Worm (Caenorhabditis elegans) whole organism, L2 larva: Measurements from ENCODE around the gene W05E10.2.

ENCODE experiments used
- C34F6.9 ChIP-seq: fragments of 150-350 bp; optimal IDR thresholded peaks from 2 replicates; lab custom pipeline; 2014; ENCODE audit warnings: missing biosample characterization, missing genetic modification characterization
- R02D3.7 ChIP-seq: fragments of 150-350 bp; optimal IDR thresholded peaks from 2 replicates; lab custom pipeline; 2014; ENCODE audit warnings: missing biosample characterization, missing genetic modification characterization
- ZK546.5 ChIP-seq: sonication (generic microtip); optimal IDR thresholded peaks from 2 replicates; lab custom pipeline; 2017; ENCODE audit warnings: missing biosample characterization, missing genetic modification characterization
- alr-1 ChIP-seq: fragments of 150-350 bp; optimal IDR thresholded peaks from 2 replicates; lab custom pipeline; 2014; ENCODE audit warnings: missing biosample characterization, missing genetic modification characterization
- aly-2 ChIP-seq: fragments of 150-350 bp; optimal IDR thresholded peaks from 2 replicates; lab custom pipeline; 2014; ENCODE audit warnings: missing biosample characterization, missing genetic modification characterization
- egl-27 ChIP-seq: sonication (generic microtip); optimal IDR thresholded peaks from 3 replicates; lab custom pipeline; 2017; ENCODE audit warnings: missing biosample characterization, missing genetic modification reagents, missing genetic modification characterization
- elt-1 ChIP-seq: fragments of 150-350 bp; optimal IDR thresholded peaks from 2 replicates; lab custom pipeline; 2014; ENCODE audit warnings: missing biosample characterization, missing genetic modification characterization
- fos-1 ChIP-seq: fragments of 150-350 bp; optimal IDR thresholded peaks from 2 replicates; lab custom pipeline; 2014; ENCODE audit warnings: missing biosample characterization, missing genetic modification characterization
- lin-13 ChIP-seq: fragments of 150-350 bp; optimal IDR thresholded peaks from 2 replicates; lab custom pipeline; 2014; ENCODE audit warnings: missing biosample characterization, missing genetic modification reagents, missing genetic modification characterization
- lin-39 ChIP-seq: fragments of 150-350 bp; optimal IDR thresholded peaks from 2 replicates; lab custom pipeline; 2014; ENCODE audit warnings: missing biosample characterization, missing genetic modification reagents, missing genetic modification characterization
- lsy-2 ChIP-seq, 2 experiments: fragments of 150-350 bp in 1 of 2; sonication (generic microtip) in 1 of 2; optimal IDR thresholded peaks; 2 replicates each; lab custom pipeline; 2014 to 2017; ENCODE audit warnings: missing biosample characterization in 2 of 2, missing genetic modification characterization in 2 of 2
- mbf-1 ChIP-seq: sonication (generic microtip); optimal IDR thresholded peaks from 2 replicates; lab custom pipeline; 2017; ENCODE audit warnings: missing biosample characterization, missing genetic modification characterization
- nhr-11 ChIP-seq: fragments of 150-350 bp; optimal IDR thresholded peaks from 2 replicates; lab custom pipeline; 2014; ENCODE audit warnings: missing biosample characterization, missing genetic modification characterization
- nhr-129 ChIP-seq: fragments of 150-350 bp; optimal IDR thresholded peaks from 2 replicates; lab custom pipeline; 2014; ENCODE audit warnings: missing biosample characterization, missing genetic modification characterization
- nhr-25 ChIP-seq: fragments of 150-350 bp; sonication (generic microtip); optimal IDR thresholded peaks from 3 replicates; lab custom pipeline; 2014; ENCODE audit warnings: missing biosample characterization, missing genetic modification characterization
- nhr-6 ChIP-seq: fragments of 150-350 bp; optimal IDR thresholded peaks from 2 replicates; lab custom pipeline; 2014; ENCODE audit warnings: missing biosample characterization, missing genetic modification characterization
- sma-3 ChIP-seq: sonication (generic microtip); optimal IDR thresholded peaks from 2 replicates; lab custom pipeline; 2016; ENCODE audit warnings: missing genetic modification reagents, missing genetic modification characterization, missing compliant biosample characterization
- unc-39 ChIP-seq: fragments of 150-350 bp; optimal IDR thresholded peaks from 2 replicates; lab custom pipeline; 2014; ENCODE audit warnings: missing biosample characterization, missing genetic modification characterization
- unc-55 ChIP-seq: fragments of 150-350 bp; sonication (generic microtip); optimal IDR thresholded peaks from 3 replicates; lab custom pipeline; 2014; ENCODE audit warnings: missing biosample characterization, missing genetic modification reagents, missing genetic modification characterization
- unc-62 ChIP-seq: fragments of 150-350 bp; optimal IDR thresholded peaks from 2 replicates; lab custom pipeline; 2014; ENCODE audit warnings: missing biosample characterization, missing genetic modification reagents, missing genetic modification characterization
- ztf-1 ChIP-seq: fragments of 200-800 bp; sonication (Bioruptor generic); conservative IDR thresholded peaks from 2 replicates; pipeline ENCODE4 v1.3.6; 2022; ENCODE audit warnings: missing genetic modification characterization, missing compliant biosample characterization

The W05E10.2 gene

DNA sequence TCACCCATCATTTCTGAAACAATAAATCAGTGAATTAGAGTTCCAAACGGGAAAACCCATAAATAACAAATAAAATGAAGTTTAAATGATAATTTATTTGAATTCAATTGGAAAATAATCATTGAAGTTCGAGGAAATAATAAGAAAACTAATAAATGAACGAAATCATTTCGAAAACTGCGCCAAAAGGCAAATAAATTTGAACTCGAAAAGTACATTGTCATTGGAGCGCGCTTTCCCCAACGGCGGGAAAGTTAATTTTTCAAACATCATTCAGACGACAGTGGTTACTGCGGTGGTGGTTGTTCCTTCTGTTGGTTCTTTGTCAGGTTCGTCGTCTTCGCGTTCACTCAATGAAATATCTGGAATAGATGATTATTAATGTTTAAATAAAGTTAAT, 46.5 kb downstream of the W05E10.2 start, which contains the start of gene npp-22 (continued):
- peak; percentile 39 for TF ChIP-seq nhr-25

ce11 chrV:11736896-11737295, 49.9 kb downstream of the W05E10.2 start, which contains the start of gene spe-42:
Gene spe-42 (minus strand): TSS chrV:11736996.
- TF ChIP-seq elt-1 (no peak), lin-13 (GFP tag; lab: Kevin White, UChicago) (no peak), lin-39 (tag; lab: Kevin White, UChicago) (no peak)

ce11 chrV:11737333-11737732, 50.4 kb downstream of the W05E10.2 start:
- TF ChIP-seq egl-27 (tag; lab: Kevin White, UChicago): no peak
- TF ChIP-seq sma-3 (GFP tag; lab: Kevin White, UChicago): no peak
- TF ChIP-seq mbf-1 (tag; lab: Kevin White, UChicago): no peak
- no peak for TF ChIP-seq unc-62
- no peak for TF ChIP-seq nhr-129
- TF ChIP-seq ztf-1 (GFP tag; lab: Robert Waterston, UW): no peak
- TF ChIP-seq lsy-2 (tag; optimal IDR thresholded peaks at IDR 0.05; lab: Kevin White, UChicago): no peak
- no peak for TF ChIP-seq nhr-11
- TF ChIP-seq unc-39 (tag; lab: Kevin White, UChicago): no peak
- TF ChIP-seq aly-2 (tag; lab: Kevin White, UChicago): no peak
- TF ChIP-seq alr-1: no peak
- TF ChIP-seq nhr-6 (tag; lab: Kevin White, UChicago): no peak
- no peak for TF ChIP-seq ZK546.5
- TF ChIP-seq unc-55: no peak
- TF ChIP-seq lin-13 (GFP tag; lab: Kevin White, UChicago): no peak
- TF ChIP-seq nhr-25: no peak
- no peak for TF ChIP-seq R02D3.7 (tag; lab: Kevin White, UChicago)
- no peak for TF ChIP-seq fos-1 (tag; lab: Kevin White, UChicago)
- no peak for TF ChIP-seq lin-39 (tag; lab: Kevin White, UChicago)
- TF ChIP-seq C34F6.9 (tag; lab: Kevin White, UChicago): no peak
